Fruit fly (Drosophila melanogaster): ENCODE measurements around the gene CG14778.

The CG14778 gene

DNA sequence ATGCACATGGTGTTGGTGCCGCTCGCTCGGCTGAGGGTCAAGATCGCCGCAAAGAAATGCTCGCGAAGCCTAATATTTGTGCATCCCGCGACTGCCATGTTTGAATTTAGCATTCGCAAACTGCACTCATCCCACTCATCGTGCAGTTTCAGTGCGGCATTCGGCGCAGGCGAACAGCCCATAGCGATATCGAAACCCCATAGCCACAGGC, at the start of gene CG14778:
TSS of gene CG14778 (plus strand) at position 112 of the 211 bp plus-strand sequence.
- TF ChIP-seq psq (optimal IDR thresholded peaks at IDR 0.05) (no peak), Myc (optimal IDR thresholded peaks at IDR 0.05) (no peak), insv (optimal IDR thresholded peaks at IDR 0.05) (no peak), Sin3A (optimal IDR thresholded peaks at IDR 0.05) (no peak), h (optimal IDR thresholded peaks at IDR 0.05) (no peak), ttk (optimal IDR thresholded peaks at IDR 0.05) (no peak)

DNA sequence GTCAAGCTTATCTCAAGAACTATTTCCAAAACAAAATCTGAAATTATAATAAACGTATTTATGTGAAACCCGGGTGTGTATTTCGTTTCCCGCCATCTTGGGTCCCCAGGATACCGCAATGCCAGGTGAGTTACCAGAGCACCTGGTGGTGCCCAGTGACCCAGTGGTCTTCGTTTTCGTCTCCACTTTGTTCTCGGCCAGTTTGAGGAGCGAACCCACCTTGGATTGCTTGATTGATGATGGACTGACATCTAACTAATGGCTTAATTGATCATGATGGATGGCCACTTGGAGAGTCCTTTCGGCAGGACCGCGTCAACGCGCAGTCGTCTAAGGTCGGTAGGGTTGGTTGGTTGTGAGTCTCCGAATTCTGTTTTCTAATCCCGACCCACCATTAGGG, 15.2 kb upstream of the CG14778 start, which contains the start of gene Gr2a:
TSS of gene Gr2a (plus strand) at position 301 of the 400 bp plus-strand sequence.
- TF ChIP-seq psq (optimal IDR thresholded peaks at IDR 0.05), result no peak
- no peak for TF ChIP-seq Myc (optimal IDR thresholded peaks at IDR 0.05)
- TF ChIP-seq ttk (optimal IDR thresholded peaks at IDR 0.05), result no peak
- no peak for TF ChIP-seq Sin3A (optimal IDR thresholded peaks at IDR 0.05)
- no peak for TF ChIP-seq h (optimal IDR thresholded peaks at IDR 0.05)
- TF ChIP-seq insv (optimal IDR thresholded peaks at IDR 0.05), result no peak

DNA sequence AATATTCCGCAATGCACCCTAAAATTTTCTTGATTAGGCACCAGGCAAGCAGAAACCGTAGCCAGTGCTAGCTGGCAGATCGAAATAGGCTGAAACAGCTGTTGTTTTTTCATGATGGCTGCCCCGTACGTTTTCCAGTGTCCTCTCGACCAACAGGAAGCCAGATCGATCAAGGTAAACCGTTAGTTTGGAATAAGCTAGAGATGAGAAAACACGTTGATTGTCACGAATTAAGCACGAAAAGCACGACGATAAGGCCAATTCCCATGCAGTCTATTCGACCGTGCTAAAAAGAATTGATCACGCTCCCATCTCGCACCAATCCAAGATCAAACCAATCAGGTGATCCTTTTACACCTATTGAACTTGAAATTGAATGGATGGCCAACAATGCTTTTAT, 12.5 kb upstream of the CG14778 start:
- TF ChIP-seq Sin3A (optimal IDR thresholded peaks at IDR 0.05) (no peak), ttk (optimal IDR thresholded peaks at IDR 0.05) (no peak), insv (optimal IDR thresholded peaks at IDR 0.05) (no peak), psq (optimal IDR thresholded peaks at IDR 0.05) (no peak)

DNA sequence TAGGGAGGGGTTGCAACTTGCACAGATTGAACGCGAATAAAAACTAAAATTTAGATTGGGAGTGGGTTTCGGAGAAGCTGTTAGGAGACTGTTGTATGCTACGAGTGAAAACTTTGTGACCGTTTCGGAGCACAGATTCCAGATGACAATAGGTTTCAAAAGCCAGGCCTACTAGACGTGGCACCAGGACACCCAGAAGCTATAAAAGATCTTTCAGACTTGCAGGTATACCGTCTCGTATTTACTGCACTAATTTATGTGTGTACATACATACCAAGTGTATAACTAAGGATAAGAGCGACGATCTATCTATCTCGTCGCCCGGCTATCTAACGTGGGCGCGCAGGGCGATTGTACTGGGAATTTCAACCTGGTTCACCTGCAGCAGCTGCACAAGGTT, 10.3 kb upstream of the CG14778 start, which contains the start of gene CG14785:
TSS of gene CG14785 (minus strand) at position 101 of the 400 bp plus-strand sequence.
- TF ChIP-seq h (optimal IDR thresholded peaks at IDR 0.05) (no peak), Sin3A (optimal IDR thresholded peaks at IDR 0.05) (no peak), ttk (optimal IDR thresholded peaks at IDR 0.05) (no peak), psq (optimal IDR thresholded peaks at IDR 0.05) (no peak), insv (optimal IDR thresholded peaks at IDR 0.05) (no peak), Myc (optimal IDR thresholded peaks at IDR 0.05) (no peak)

DNA sequence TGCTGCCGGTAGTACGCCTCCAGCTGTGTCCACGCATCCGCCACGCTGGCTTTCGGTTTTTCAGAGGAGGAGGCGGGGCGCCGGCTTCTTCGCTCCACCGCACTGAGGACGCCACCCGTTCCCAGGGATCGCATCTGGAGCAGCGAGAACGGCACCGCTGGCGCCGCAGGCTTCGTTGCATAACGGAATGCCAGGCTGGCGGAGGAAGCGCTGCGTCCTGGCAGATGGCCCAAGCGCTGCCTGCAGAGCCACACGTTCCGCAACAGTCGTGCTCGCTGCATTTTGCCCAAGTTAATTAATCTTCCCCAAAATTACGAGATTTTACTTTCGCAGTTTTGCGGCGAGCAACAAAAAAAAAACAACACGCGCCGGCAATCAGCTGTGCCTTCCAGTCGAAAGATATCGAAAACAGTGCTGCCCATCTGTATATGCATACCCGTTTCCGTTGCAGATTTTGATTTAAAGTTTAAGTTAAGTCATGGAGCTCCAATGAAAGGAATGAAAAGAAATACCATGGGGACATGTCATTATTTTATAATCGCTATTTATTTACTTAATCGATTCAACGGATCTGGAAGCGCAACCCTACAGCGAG, 6.9 kb upstream of the CG14778 start, which contains the start of gene Lrpprc2:
TSS of gene Lrpprc2 (minus strand) at position 340 of the 595 bp plus-strand sequence.
- TF ChIP-seq psq (optimal IDR thresholded peaks at IDR 0.05) (no peak), Sin3A (optimal IDR thresholded peaks at IDR 0.05) (no peak), h (optimal IDR thresholded peaks at IDR 0.05) (no peak), Myc (optimal IDR thresholded peaks at IDR 0.05) (no peak)

DNA sequence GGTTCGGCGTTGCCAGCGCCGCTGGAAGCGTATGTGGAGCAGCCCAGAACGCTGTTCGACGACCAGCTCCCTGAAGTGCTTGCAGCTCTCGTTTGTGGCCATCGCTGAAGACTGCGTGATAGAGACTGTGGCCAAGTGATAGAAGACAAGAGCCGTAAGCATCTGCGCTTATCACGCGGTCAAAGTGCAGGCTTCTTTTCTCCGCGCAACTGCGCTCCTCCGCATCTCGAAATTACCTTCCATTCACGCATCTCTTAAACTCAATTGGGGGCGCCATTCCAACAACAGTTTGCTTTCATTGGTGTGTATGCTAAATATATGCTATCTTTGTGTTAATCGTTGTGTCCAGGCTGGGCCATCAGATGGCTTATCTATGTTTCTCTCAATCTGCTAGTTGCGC, 5.7 kb upstream of the CG14778 start, which contains the start of gene CG14787:
TSS of gene CG14787 (minus strand) at position 133 of the 400 bp plus-strand sequence.
- TF ChIP-seq insv (optimal IDR thresholded peaks at IDR 0.05) (no peak), h (optimal IDR thresholded peaks at IDR 0.05) (no peak), Sin3A (optimal IDR thresholded peaks at IDR 0.05) (no peak), psq (optimal IDR thresholded peaks at IDR 0.05) (no peak), ttk (optimal IDR thresholded peaks at IDR 0.05) (no peak), Myc (optimal IDR thresholded peaks at IDR 0.05) (no peak)

DNA sequence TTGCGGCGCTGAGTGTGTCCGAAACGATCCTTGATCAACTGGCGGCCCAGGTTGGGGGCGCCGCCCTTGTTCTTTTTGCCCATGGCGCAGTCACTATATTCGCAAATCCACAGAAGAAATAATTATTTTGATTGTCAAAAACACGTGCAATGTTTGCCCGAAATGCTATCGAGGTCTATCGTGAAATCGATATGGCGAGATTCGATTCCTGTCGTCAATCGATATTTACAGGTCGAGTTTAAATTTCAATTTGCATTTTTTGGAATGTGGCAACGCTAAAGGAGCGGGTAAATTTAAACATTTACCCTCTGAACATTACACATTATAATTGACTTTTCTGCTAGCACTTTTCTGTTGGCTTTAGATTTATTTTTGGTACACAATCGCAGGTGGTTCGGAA, 3.3 kb upstream of the CG14778 start, which contains the start of gene Ns3:
TSS of gene Ns3 (minus strand) at position 188 of the 400 bp plus-strand sequence.
- TF ChIP-seq Myc (optimal IDR thresholded peaks at IDR 0.05) (no peak), psq (optimal IDR thresholded peaks at IDR 0.05) (no peak), insv (optimal IDR thresholded peaks at IDR 0.05) (no peak), h (optimal IDR thresholded peaks at IDR 0.05) (no peak), Sin3A (optimal IDR thresholded peaks at IDR 0.05) (no peak), ttk (optimal IDR thresholded peaks at IDR 0.05) (no peak)

DNA sequence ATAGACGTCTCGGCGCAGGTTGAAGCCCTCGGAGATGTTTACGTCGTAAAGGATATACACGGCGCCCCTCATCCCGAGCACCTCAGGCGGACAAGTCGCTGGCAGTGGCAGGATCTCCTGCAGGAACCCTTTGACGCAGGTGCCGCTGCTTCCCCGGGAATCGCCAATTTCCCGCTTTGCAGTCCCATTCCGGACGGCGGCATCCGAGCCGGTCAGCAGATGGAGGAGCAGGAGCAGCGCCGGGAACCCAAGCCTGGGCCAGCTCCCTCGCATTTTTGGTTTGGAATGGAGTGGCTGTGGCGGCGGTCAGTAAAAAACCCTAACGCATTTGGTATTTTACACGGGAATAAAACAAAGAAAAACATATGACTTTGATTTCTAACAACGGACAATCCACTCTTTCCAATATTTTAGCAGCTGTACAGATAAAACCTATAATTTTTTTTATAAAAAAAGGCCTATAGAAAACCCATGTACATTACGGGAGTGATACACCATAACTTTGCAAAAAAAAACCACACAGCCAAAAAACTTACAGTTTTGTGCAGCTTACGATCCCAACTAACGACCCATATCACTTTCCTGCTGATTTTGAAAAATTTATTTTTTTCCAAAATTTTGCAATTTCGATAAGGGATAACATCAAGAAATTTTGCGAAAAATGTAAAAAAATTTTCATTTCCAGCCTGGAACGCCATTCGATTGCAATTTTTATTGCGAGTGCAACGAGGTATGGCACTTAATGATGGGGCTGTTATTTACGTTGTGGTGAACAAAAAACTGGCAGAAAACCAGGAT, 1.4 kb upstream of the CG14778 start, which contains the start of the genes O-fut2 and CG14777:
TSS of gene O-fut2 (minus strand) at position 290 of the 798 bp plus-strand sequence.
TSS of gene CG14777 (plus strand) at position 428 of the 798 bp plus-strand sequence.
- no peak for TF ChIP-seq insv (optimal IDR thresholded peaks at IDR 0.05)
- no peak for TF ChIP-seq ttk (optimal IDR thresholded peaks at IDR 0.05)
- TF ChIP-seq Sin3A (optimal IDR thresholded peaks at IDR 0.05), result no peak
- TF ChIP-seq h (optimal IDR thresholded peaks at IDR 0.05), result no peak
- no peak for TF ChIP-seq Myc (optimal IDR thresholded peaks at IDR 0.05)
- TF ChIP-seq psq (optimal IDR thresholded peaks at IDR 0.05), result no peak

DNA sequence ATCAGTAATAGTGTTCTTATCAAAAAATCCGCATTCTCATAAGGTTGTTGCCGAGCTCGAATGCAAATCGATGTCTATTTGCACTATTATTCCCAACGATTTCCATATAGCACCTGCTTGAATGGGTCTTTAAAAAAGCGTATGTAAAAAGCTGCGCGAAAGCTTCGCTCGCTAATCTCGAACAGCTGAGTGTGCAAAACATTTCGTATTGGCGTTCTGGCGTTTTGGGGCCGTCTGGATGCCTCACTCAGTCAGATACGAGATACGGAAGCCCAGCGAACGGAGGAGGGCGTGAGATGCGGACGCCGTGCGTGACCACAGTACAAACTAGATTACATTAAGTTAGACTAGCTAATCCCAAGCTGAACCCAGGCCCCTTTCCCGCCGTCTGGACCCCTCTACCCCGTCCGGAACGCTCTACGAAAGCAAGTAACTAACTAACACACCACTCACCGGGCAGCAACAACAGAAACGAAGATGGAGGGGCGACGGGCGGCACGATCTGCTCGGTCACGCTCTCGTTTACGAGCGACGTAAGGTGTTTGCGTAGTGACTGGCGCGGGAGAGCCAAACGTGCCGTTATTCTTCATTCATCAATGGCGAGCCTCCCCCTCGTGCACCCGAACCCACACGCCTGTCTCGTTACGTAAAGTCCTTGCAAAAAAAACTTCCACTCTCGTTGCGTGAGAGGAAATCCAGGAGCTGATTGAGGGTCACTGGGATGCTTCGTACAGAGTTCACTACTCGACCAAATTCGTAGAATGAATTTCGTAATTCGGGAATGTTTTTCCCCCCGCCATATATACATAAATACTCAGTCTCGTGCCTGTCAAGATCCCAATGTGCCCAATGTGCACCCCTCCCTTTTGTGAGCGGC, 550 bp upstream of the CG14778 start:
- TF ChIP-seq insv (optimal IDR thresholded peaks at IDR 0.05), result no peak
- TF ChIP-seq Sin3A (optimal IDR thresholded peaks at IDR 0.05), result no peak
- no peak for TF ChIP-seq psq (optimal IDR thresholded peaks at IDR 0.05)
- TF ChIP-seq ttk (optimal IDR thresholded peaks at IDR 0.05), result no peak
- no peak for TF ChIP-seq Myc (optimal IDR thresholded peaks at IDR 0.05)
- no peak for TF ChIP-seq h (optimal IDR thresholded peaks at IDR 0.05)

DNA sequence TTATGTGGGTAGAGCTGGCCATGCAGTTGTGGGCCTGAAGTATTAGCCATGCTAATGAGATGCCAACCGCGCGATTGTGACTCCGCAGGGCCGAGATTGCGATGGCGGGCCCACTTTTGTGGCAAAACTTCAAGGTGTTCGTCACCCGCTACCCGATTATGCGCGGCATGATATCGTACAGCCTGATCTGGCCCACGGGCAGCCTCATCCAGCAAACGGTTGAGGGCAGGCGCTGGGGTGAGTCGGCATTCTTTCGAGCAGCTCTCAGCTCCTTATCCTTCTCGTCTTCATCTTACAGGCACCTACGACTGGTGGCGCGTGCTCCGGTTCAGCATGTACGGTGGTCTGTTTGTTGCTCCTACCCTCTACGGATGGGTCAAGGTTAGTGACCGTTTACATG, 2.4 kb downstream of the CG14778 start, which contains the start of gene CG32808:
TSS of gene CG32808 (minus strand) at position 101 of the 400 bp plus-strand sequence.
- no peak for TF ChIP-seq Sin3A (optimal IDR thresholded peaks at IDR 0.05)
- TF ChIP-seq Myc (optimal IDR thresholded peaks at IDR 0.05), result no peak
- no peak for TF ChIP-seq insv (optimal IDR thresholded peaks at IDR 0.05)
- TF ChIP-seq h (optimal IDR thresholded peaks at IDR 0.05), result no peak
- TF ChIP-seq psq (optimal IDR thresholded peaks at IDR 0.05), result no peak
- no peak for TF ChIP-seq ttk (optimal IDR thresholded peaks at IDR 0.05)

DNA sequence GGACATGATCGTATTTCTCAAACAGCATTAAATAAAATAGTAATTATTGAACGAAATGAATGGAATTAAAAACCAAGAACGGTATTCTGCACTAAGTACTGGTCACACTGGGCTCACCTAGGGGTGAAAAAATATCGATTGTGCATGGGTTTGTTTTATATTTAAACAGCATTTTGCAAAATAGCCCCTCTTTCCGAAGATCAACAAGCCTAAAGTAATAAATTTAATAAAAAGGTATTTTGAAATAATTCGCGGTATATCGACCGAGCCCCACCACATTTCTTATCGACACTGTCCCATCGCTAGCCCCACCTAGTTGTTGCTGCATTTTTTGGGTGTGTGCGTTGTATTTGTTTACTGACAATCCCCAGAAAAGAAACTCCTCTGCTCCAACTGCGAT, 3.3 kb downstream of the CG14778 start, which contains the start of gene pck:
TSS of gene pck (plus strand) at position 105 of the 400 bp plus-strand sequence.
- TF ChIP-seq h (optimal IDR thresholded peaks at IDR 0.05), result no peak

DNA sequence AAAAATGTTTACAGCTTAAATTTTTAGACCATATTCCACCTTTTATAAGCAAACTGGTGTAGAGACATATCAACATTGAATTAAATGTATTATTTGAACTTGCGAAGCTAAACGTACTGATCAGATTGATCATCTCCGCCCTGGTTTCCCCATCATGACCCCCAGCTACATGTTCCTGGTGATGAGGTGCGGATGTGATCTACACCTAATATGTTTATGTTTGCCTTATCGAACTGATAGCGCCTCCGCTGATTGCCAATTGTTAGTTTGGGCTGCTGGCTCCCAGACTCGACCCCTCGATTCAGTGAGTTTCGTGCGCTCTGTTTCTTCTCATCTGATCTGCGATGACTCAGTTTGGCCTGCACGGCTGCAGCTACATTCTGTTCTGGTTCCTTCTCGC, 4.9 kb downstream of the CG14778 start, which contains the start of gene CG14780:
TSS of gene CG14780 (plus strand) at position 301 of the 400 bp plus-strand sequence.
- TF ChIP-seq insv (optimal IDR thresholded peaks at IDR 0.05) (no peak), ttk (optimal IDR thresholded peaks at IDR 0.05) (no peak), h (optimal IDR thresholded peaks at IDR 0.05) (no peak), Sin3A (optimal IDR thresholded peaks at IDR 0.05) (no peak), psq (optimal IDR thresholded peaks at IDR 0.05) (no peak), Myc (optimal IDR thresholded peaks at IDR 0.05) (no peak)
